Worm (Caenorhabditis elegans) whole organism, late embryonic: ENCODE data around the gene K11G9.5.

Experiments used
- fkh-10 ChIP-seq: fragments of 150-350 bp; optimal IDR thresholded peaks from 2 replicates; lab custom pipeline; 2014; ENCODE audit warnings: missing biosample characterization, missing genetic modification reagents, missing genetic modification characterization
- sox-4 ChIP-seq: sonication (generic microtip); optimal IDR thresholded peaks from 2 replicates; lab custom pipeline; 2017; ENCODE audit warnings: mild to moderate bottlenecking, missing genetic modification characterization, inconsistent platforms, missing compliant biosample characterization

DNA sequence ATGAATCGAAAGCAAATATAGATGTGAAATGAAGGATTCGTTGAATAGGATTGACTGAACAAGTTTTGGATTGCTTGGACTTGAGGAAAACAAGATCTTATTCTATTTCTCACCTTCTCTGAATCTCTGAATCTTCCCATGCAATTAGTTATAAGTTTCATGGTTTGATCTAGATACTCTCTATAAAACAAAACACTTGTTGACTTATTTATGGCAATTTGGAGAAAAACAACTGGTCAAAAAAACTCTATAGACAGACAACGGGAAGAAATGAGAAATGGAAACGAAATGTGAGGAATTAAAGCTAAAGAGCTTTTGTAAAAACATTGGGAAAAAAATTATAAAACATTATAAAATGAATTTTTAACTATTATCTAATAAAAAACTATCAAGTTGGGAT is 6.4 kb upstream of the K11G9.5 start, which contains the start of gene W02F12.8:
- TF ChIP-seq fkh-10 (GFP tag; lab: Kevin White, UChicago): no peak
- no peak for TF ChIP-seq sox-4 (tag; lab: Kevin White, UChicago)
